Fruit fly (Drosophila melanogaster) whole organism, prepupa: ENCODE data around the gene ERp44.

Source experiments
- Blimp-1 ChIP-seq: fragments of 200-800 bp; sonication (Bioruptor generic); optimal IDR thresholded peaks from 3 replicates; lab custom pipeline; 2017; ENCODE audit warnings: missing biosample characterization, missing genetic modification characterization, mild to moderate bottlenecking, moderate library complexity, missing genetic modification reagents
- CG10631 ChIP-seq: fragments of 200-800 bp; sonication (Bioruptor generic); optimal IDR thresholded peaks from 2 replicates; lab custom pipeline; 2016; ENCODE audit warnings: missing biosample characterization, missing genetic modification characterization
- CG11294 ChIP-seq: fragments of 200-800 bp; sonication (Bioruptor generic); IDR thresholded peaks from 2 replicates; pipeline ENCODE4 v1.3.6; 2022; ENCODE audit warnings: missing biosample characterization, missing genetic modification characterization
- CG11762 ChIP-seq: fragments of 200-800 bp; sonication (Bioruptor generic); optimal IDR thresholded peaks from 3 replicates; lab custom pipeline; 2016; ENCODE audit warnings: missing biosample characterization, missing genetic modification characterization; ENCODE audit not compliant: insufficient read depth
- CG11902 ChIP-seq: fragments of 200-800 bp; sonication (Bioruptor generic); optimal IDR thresholded peaks from 3 replicates; lab custom pipeline; 2016; ENCODE audit warnings: missing biosample characterization, missing genetic modification characterization
- CG1621 ChIP-seq: fragments of 200-800 bp; sonication (Bioruptor generic); optimal IDR thresholded peaks from 3 replicates; lab custom pipeline; 2018; ENCODE audit warnings: missing biosample characterization, mild to moderate bottlenecking, missing genetic modification characterization
- CG16779 ChIP-seq: fragments of 200-800 bp; sonication (Bioruptor generic); optimal IDR thresholded peaks from 3 replicates; lab custom pipeline; 2017; ENCODE audit warnings: missing biosample characterization, mild to moderate bottlenecking, missing genetic modification characterization
- CG3032 ChIP-seq: fragments of 200-800 bp; optimal IDR thresholded peaks from 2 replicates; lab custom pipeline; 2019; ENCODE audit warnings: missing biosample characterization, mild to moderate bottlenecking, missing genetic modification characterization, moderate library complexity
- CG31627 ChIP-seq: fragments of 200-800 bp; sonication (Bioruptor generic); optimal IDR thresholded peaks from 3 replicates; lab custom pipeline; 2016; ENCODE audit warnings: missing biosample characterization, missing genetic modification characterization
- CG34406 ChIP-seq: fragments of 200-800 bp; sonication (Bioruptor generic); optimal IDR thresholded peaks from 3 replicates; lab custom pipeline; 2016; ENCODE audit warnings: missing biosample characterization, missing genetic modification characterization
- CG4318 ChIP-seq: fragments of 200-800 bp; sonication (Bioruptor generic); optimal IDR thresholded peaks from 3 replicates; lab custom pipeline; 2017; ENCODE audit warnings: missing biosample characterization, mild to moderate bottlenecking, missing genetic modification characterization
- CG6163 ChIP-seq: fragments of 200-800 bp; sonication (Bioruptor generic); IDR thresholded peaks from 3 replicates; pipeline ENCODE4 v1.3.6; 2022; ENCODE audit warnings: missing biosample characterization, missing genetic modification characterization
- CG6792 ChIP-seq: fragments of 200-800 bp; sonication (Bioruptor generic); optimal IDR thresholded peaks from 3 replicates; lab custom pipeline; 2016; ENCODE audit warnings: missing biosample characterization, missing genetic modification characterization
- CG6808 ChIP-seq: fragments of 200-800 bp; sonication (Bioruptor generic); optimal IDR thresholded peaks from 3 replicates; lab custom pipeline; 2017; ENCODE audit warnings: missing biosample characterization, missing genetic modification characterization, mild to moderate bottlenecking, moderate library complexity, missing genetic modification reagents
- CG6854 ChIP-seq: fragments of 200-800 bp; sonication (Bioruptor generic); optimal IDR thresholded peaks from 2 replicates; lab custom pipeline; 2017; ENCODE audit warnings: missing biosample characterization, mild to moderate bottlenecking, missing genetic modification characterization
- CG8119 ChIP-seq: fragments of 200-800 bp; sonication (Bioruptor generic); IDR thresholded peaks from 3 replicates; pipeline ENCODE4 v1.3.6; 2022; ENCODE audit warnings: missing biosample characterization, missing genetic modification characterization
- CG8319 ChIP-seq: fragments of 200-800 bp; sonication (Bioruptor generic); optimal IDR thresholded peaks from 3 replicates; lab custom pipeline; 2016; ENCODE audit warnings: missing biosample characterization, missing genetic modification characterization
- CG8632 ChIP-seq: fragments of 200-800 bp; sonication (Bioruptor generic); optimal IDR thresholded peaks from 3 replicates; lab custom pipeline; 2016; ENCODE audit warnings: missing biosample characterization, missing genetic modification characterization
- Eip78C ChIP-seq: fragments of 200-800 bp; sonication (Bioruptor generic); peaks from one replicate; lab custom pipeline; 2016; ENCODE audit warnings: missing biosample characterization, missing genetic modification characterization
- Eip93F ChIP-seq: fragments of 200-800 bp; sonication (Bioruptor generic); optimal IDR thresholded peaks from 2 replicates; lab custom pipeline; 2016; ENCODE audit warnings: missing biosample characterization, mild to moderate bottlenecking, missing genetic modification characterization
- Ets96B ChIP-seq: fragments of 200-800 bp; optimal IDR thresholded peaks from 2 replicates; lab custom pipeline; 2019; ENCODE audit warnings: missing biosample characterization, mild to moderate bottlenecking, missing genetic modification characterization, moderate library complexity
- Gug ChIP-seq: fragments of 200-800 bp; sonication (Bioruptor generic); IDR thresholded peaks from 2 replicates; pipeline ENCODE4 v1.3.6; 2022; ENCODE audit warnings: missing biosample characterization, missing genetic modification characterization
- Hr38 ChIP-seq: sonication (Bioruptor generic); optimal IDR thresholded peaks from 2 replicates; lab custom pipeline; 2016; ENCODE audit warnings: missing biosample characterization, missing genetic modification characterization
- Hr39 ChIP-seq: fragments of 200-800 bp; sonication (Bioruptor generic); optimal IDR thresholded peaks from 2 replicates; lab custom pipeline; 2016; ENCODE audit warnings: missing biosample characterization, missing genetic modification characterization
- Hr4 ChIP-seq: fragments of 200-800 bp; sonication (Bioruptor generic); optimal IDR thresholded peaks from 3 replicates; lab custom pipeline; 2016; ENCODE audit warnings: missing biosample characterization, missing genetic modification characterization
- Lpt ChIP-seq: fragments of 200-800 bp; sonication (Bioruptor generic); optimal IDR thresholded peaks from 3 replicates; lab custom pipeline; 2016; ENCODE audit warnings: missing biosample characterization, missing genetic modification characterization
- Met ChIP-seq: fragments of 200-800 bp; sonication (Bioruptor generic); optimal IDR thresholded peaks from 3 replicates; lab custom pipeline; 2016; ENCODE audit warnings: missing biosample characterization, missing genetic modification characterization
- OdsH ChIP-seq: fragments of 200-800 bp; sonication (Bioruptor generic); optimal IDR thresholded peaks from 3 replicates; lab custom pipeline; 2016; ENCODE audit warnings: missing biosample characterization, missing genetic modification characterization
- Smox ChIP-seq: fragments of 200-800 bp; sonication (Bioruptor generic); optimal IDR thresholded peaks from 3 replicates; lab custom pipeline; 2016; ENCODE audit warnings: missing biosample characterization, missing genetic modification characterization
- Sox102F ChIP-seq: fragments of 200-800 bp; sonication (Bioruptor generic); optimal IDR thresholded peaks from 2 replicates; lab custom pipeline; 2016; ENCODE audit warnings: missing biosample characterization, mild to moderate bottlenecking, missing genetic modification characterization
- Sox14 ChIP-seq: fragments of 200-800 bp; sonication (Bioruptor generic); optimal IDR thresholded peaks from 3 replicates; lab custom pipeline; 2016; ENCODE audit warnings: missing biosample characterization, missing genetic modification characterization
- Sox15 ChIP-seq: fragments of 200-800 bp; sonication (Bioruptor generic); optimal IDR thresholded peaks from 3 replicates; lab custom pipeline; 2016; ENCODE audit warnings: missing biosample characterization, missing genetic modification characterization
- achi ChIP-seq: fragments of 200-800 bp; sonication (Bioruptor generic); optimal IDR thresholded peaks from 3 replicates; lab custom pipeline; 2016; ENCODE audit warnings: missing biosample characterization, missing genetic modification characterization
- acj6 ChIP-seq: fragments of 200-800 bp; sonication (Bioruptor generic); optimal IDR thresholded peaks from 3 replicates; lab custom pipeline; 2016; ENCODE audit warnings: missing biosample characterization, missing genetic modification characterization
- cyc ChIP-seq: fragments of 200-800 bp; sonication (Bioruptor generic); optimal IDR thresholded peaks from 3 replicates; lab custom pipeline; 2016; ENCODE audit warnings: missing biosample characterization, missing genetic modification characterization
- dac ChIP-seq: fragments of 200-800 bp; sonication (Bioruptor generic); optimal IDR thresholded peaks from 2 replicates; lab custom pipeline; 2017; ENCODE audit warnings: missing biosample characterization, mild to moderate bottlenecking, missing genetic modification characterization
- dsx ChIP-seq: fragments of 200-800 bp; optimal IDR thresholded peaks from 3 replicates; lab custom pipeline; 2019; ENCODE audit warnings: missing biosample characterization, mild to moderate bottlenecking, missing genetic modification characterization, moderate library complexity; ENCODE audit not compliant: poor library complexity, severe bottlenecking
- eg ChIP-seq: fragments of 200-800 bp; sonication (Bioruptor generic); IDR thresholded peaks from 3 replicates; pipeline ENCODE4 v1.3.6; 2022; ENCODE audit warnings: missing biosample characterization, missing genetic modification characterization
- esn ChIP-seq: fragments of 200-800 bp; sonication (Bioruptor generic); optimal IDR thresholded peaks from 2 replicates; lab custom pipeline; 2016; ENCODE audit warnings: missing biosample characterization, mild to moderate bottlenecking, missing genetic modification characterization, moderate library complexity
- fd59A ChIP-seq: fragments of 200-800 bp; sonication (Bioruptor generic); optimal IDR thresholded peaks from 2 replicates; lab custom pipeline; 2017; ENCODE audit warnings: missing biosample characterization, mild to moderate bottlenecking, missing genetic modification characterization, missing genetic modification reagents
- fd85E ChIP-seq: fragments of 200-800 bp; sonication (Bioruptor generic); optimal IDR thresholded peaks from 3 replicates; lab custom pipeline; 2016; ENCODE audit warnings: missing biosample characterization, missing genetic modification characterization
- lz ChIP-seq: fragments of 200-800 bp; sonication (Bioruptor generic); optimal IDR thresholded peaks from 3 replicates; lab custom pipeline; 2016; ENCODE audit warnings: missing biosample characterization, missing genetic modification characterization
- net ChIP-seq: fragments of 200-800 bp; sonication (Bioruptor generic); optimal IDR thresholded peaks from 3 replicates; lab custom pipeline; 2016; ENCODE audit warnings: missing biosample characterization, missing genetic modification characterization
- pdm3 ChIP-seq: fragments of 200-800 bp; sonication (Bioruptor generic); optimal IDR thresholded peaks from 3 replicates; lab custom pipeline; 2016; ENCODE audit warnings: missing biosample characterization, missing genetic modification characterization
- spab ChIP-seq: fragments of 200-800 bp; sonication (Bioruptor generic); optimal IDR thresholded peaks from 2 replicates; lab custom pipeline; 2017; ENCODE audit warnings: missing biosample characterization, mild to moderate bottlenecking, missing genetic modification characterization, missing genetic modification reagents
- svp ChIP-seq: fragments of 200-800 bp; sonication (Bioruptor generic); peaks from one replicate; lab custom pipeline; 2016; ENCODE audit warnings: missing biosample characterization, missing genetic modification characterization
- topi ChIP-seq: fragments of 200-800 bp; sonication (Bioruptor generic); optimal IDR thresholded peaks from 3 replicates; lab custom pipeline; 2016; ENCODE audit warnings: missing biosample characterization, missing genetic modification characterization
- vri ChIP-seq: fragments of 200-800 bp; sonication (Bioruptor generic); optimal IDR thresholded peaks from 3 replicates; lab custom pipeline; 2016; ENCODE audit warnings: missing biosample characterization, mild to moderate bottlenecking, missing genetic modification characterization

The ERp44 gene

dm6 chrX:16278783-16279182 lies 18.7 kb downstream of the ERp44 start (continued):
- peak; percentile 86 for TF ChIP-seq Sox14 (GFP tag; lab: Kevin White, UChicago)
- peak; percentile 73 for TF ChIP-seq Eip93F (GFP tag; lab: Kevin White, UChicago)
- peak; percentile 71 for TF ChIP-seq Lpt (GFP tag; lab: Kevin White, UChicago)
- TF ChIP-seq Blimp-1 (GFP tag; lab: Kevin White, UChicago), result peak; percentile 70
- TF ChIP-seq CG11762 (GFP tag; lab: Kevin White, UChicago), result peak; percentile 75
- peak; percentile 80 for TF ChIP-seq acj6 (GFP tag; lab: Kevin White, UChicago)
- peak; percentile 88 for TF ChIP-seq CG6792 (GFP tag; lab: Kevin White, UChicago)
- TF ChIP-seq topi (GFP tag; lab: Kevin White, UChicago), result peak; percentile 87
- peak; percentile 79 for TF ChIP-seq OdsH (GFP tag; lab: Kevin White, UChicago)
- TF ChIP-seq Smox, result peak; percentile 79
- peak; percentile 85 for TF ChIP-seq CG8632 (GFP tag; lab: Kevin White, UChicago)
- peak; percentile 71 for TF ChIP-seq Gug
- peak; percentile 79 for TF ChIP-seq pdm3 (GFP tag; lab: Kevin White, UChicago)
- peak; percentile 87 for TF ChIP-seq Met (GFP tag; lab: Kevin White, UChicago)
- TF ChIP-seq CG1621 (tag; lab: Kevin White, UChicago), result peak; percentile 92
- TF ChIP-seq, all 60 proteins: peak for 58

dm6 chrX:16277878-16278506 lies 19.5 kb downstream of the ERp44 start, which contains the start of gene eas:
Gene eas (plus strand): TSS chrX:16278328.
- no peak for TF ChIP-seq CG11902 (GFP tag; lab: Kevin White, UChicago)
- no peak for TF ChIP-seq CG10631 (GFP tag; lab: Kevin White, UChicago)
- peak; percentile 55 for TF ChIP-seq Eip78C (GFP tag; lab: Kevin White, UChicago)
- peak; percentile 16 for TF ChIP-seq CG31627 (GFP tag; lab: Kevin White, UChicago)
- no peak for TF ChIP-seq CG8119
- TF ChIP-seq dac (GFP tag; lab: Kevin White, UChicago), result no peak
- no peak for TF ChIP-seq vri (GFP tag; lab: Kevin White, UChicago)
- no peak for TF ChIP-seq Lpt (GFP tag; lab: Kevin White, UChicago)
- TF ChIP-seq CG6854, result no peak
- no peak for TF ChIP-seq Hr4 (GFP tag; lab: Kevin White, UChicago)
- TF ChIP-seq Hr39, result peak; percentile 36
- 0 out of 3 replicates have a peak, but pooled peaks have one; percentile 7 for TF ChIP-seq CG6163 (GFP tag; lab: Robert Waterston, UW)
- no peak for TF ChIP-seq svp
- no peak for TF ChIP-seq Smox
- no peak for TF ChIP-seq CG3032 (tag; lab: Kevin White, UChicago)
- no peak for TF ChIP-seq Met (GFP tag; lab: Kevin White, UChicago)
- no peak for TF ChIP-seq Sox15 (GFP tag; lab: Kevin White, UChicago)
- no peak for TF ChIP-seq Blimp-1 (GFP tag; lab: Kevin White, UChicago)
- no peak for TF ChIP-seq Sox102F (GFP tag; lab: Kevin White, UChicago)
- TF ChIP-seq CG11294 (GFP tag; lab: Robert Waterston, UW), result no peak
- no peak for TF ChIP-seq CG34406 (GFP tag; lab: Kevin White, UChicago)
- TF ChIP-seq Eip93F (GFP tag; lab: Kevin White, UChicago), result no peak
- TF ChIP-seq lz (GFP tag; lab: Kevin White, UChicago), result peak; percentile 16
- TF ChIP-seq eg, result no peak
- peak; percentile 31 for TF ChIP-seq esn (GFP tag; lab: Kevin White, UChicago)
- no peak for TF ChIP-seq Gug
- no peak for TF ChIP-seq topi (GFP tag; lab: Kevin White, UChicago)
- no peak for TF ChIP-seq Sox14 (GFP tag; lab: Kevin White, UChicago)
- no peak for TF ChIP-seq dsx
- TF ChIP-seq CG16779, result no peak
- no peak for TF ChIP-seq net (GFP tag; lab: Kevin White, UChicago)
- TF ChIP-seq fd85E (GFP tag; lab: Kevin White, UChicago), result no peak
- no peak for TF ChIP-seq Ets96B
- no peak for TF ChIP-seq CG4318 (GFP tag; lab: Kevin White, UChicago)
- TF ChIP-seq CG8319 (GFP tag; lab: Kevin White, UChicago), result no peak
- TF ChIP-seq fd59A, result no peak
- no peak for TF ChIP-seq Hr38 (GFP tag; lab: Kevin White, UChicago)
- no peak for TF ChIP-seq pdm3 (GFP tag; lab: Kevin White, UChicago)
- no peak for TF ChIP-seq cyc
- TF ChIP-seq acj6 (GFP tag; lab: Kevin White, UChicago), result peak; percentile 27
- no peak for TF ChIP-seq OdsH (GFP tag; lab: Kevin White, UChicago)
- no peak for TF ChIP-seq achi (GFP tag; lab: Kevin White, UChicago)
- TF ChIP-seq spab (GFP tag; lab: Kevin White, UChicago), result no peak
- TF ChIP-seq CG6808 (GFP tag; lab: Kevin White, UChicago), result no peak
